Fruit fly (Drosophila melanogaster) whole organism, embryonic: Measurements from ENCODE around the gene CG10602.
A peak's percentile ranks its signal among the peaks of the same experiment; 100 is the strongest.

ENCODE experiments used
- Atf6 ChIP-seq: fragments of 200-800 bp; sonication (Bioruptor generic); IDR thresholded peaks from 2 replicates; pipeline ENCODE4 v1.3.6; 2022; ENCODE audit warnings: missing biosample characterization, missing genetic modification characterization
- Awh ChIP-seq: fragments of 200-800 bp; sonication (Bioruptor generic); IDR thresholded peaks from 2 replicates; pipeline ENCODE4, ENCODE4 v1.3.6; 2022; ENCODE audit warnings: missing biosample characterization, missing genetic modification characterization
- CG10147 ChIP-seq: fragments of 200-800 bp; sonication (Bioruptor generic); optimal IDR thresholded peaks from 2 replicates; lab custom pipeline; 2019; ENCODE audit warnings: missing biosample characterization, mild to moderate bottlenecking, missing genetic modification characterization, moderate library complexity
- CG10543 ChIP-seq: fragments of 200-800 bp; sonication (Bioruptor generic); optimal IDR thresholded peaks from 3 replicates; lab custom pipeline; 2017; ENCODE audit warnings: missing biosample characterization, mild to moderate bottlenecking, missing genetic modification characterization, moderate library complexity
- CG11093 ChIP-seq: fragments of 200-800 bp; sonication (Bioruptor generic); IDR thresholded peaks from 3 replicates; pipeline ENCODE4 v1.3.6; 2022; ENCODE audit warnings: missing biosample characterization, missing genetic modification characterization
- CG12219 ChIP-seq: fragments of 200-800 bp; sonication (Bioruptor generic); optimal IDR thresholded peaks from 3 replicates; lab custom pipeline; 2018; ENCODE audit warnings: missing biosample characterization, mild to moderate bottlenecking, missing genetic modification characterization
- CG12299 ChIP-seq: fragments of 200-800 bp; sonication (Bioruptor generic); optimal IDR thresholded peaks from 2 replicates; lab custom pipeline; 2018; ENCODE audit warnings: missing biosample characterization, mild to moderate bottlenecking, missing genetic modification characterization
- CG13894 ChIP-seq: fragments of 200-800 bp; sonication (Bioruptor generic); optimal IDR thresholded peaks from 3 replicates; lab custom pipeline; 2018; ENCODE audit warnings: missing biosample characterization, mild to moderate bottlenecking, missing genetic modification characterization, moderate library complexity
- CG14441 ChIP-seq: fragments of 200-800 bp; sonication (Bioruptor generic); IDR thresholded peaks from 2 replicates; pipeline ENCODE4 v1.3.6; 2022; ENCODE audit warnings: missing biosample characterization, missing genetic modification characterization
- CG15011 ChIP-seq: fragments of 200-800 bp; sonication (Bioruptor generic); optimal IDR thresholded peaks from 3 replicates; lab custom pipeline; 2018; ENCODE audit warnings: missing biosample characterization, mild to moderate bottlenecking, missing genetic modification characterization
- CG15073 ChIP-seq: fragments of 200-800 bp; sonication (Bioruptor generic); optimal IDR thresholded peaks from 2 replicates; lab custom pipeline; 2016; ENCODE audit warnings: missing biosample characterization, missing genetic modification characterization
- CG15601 ChIP-seq: fragments of 200-800 bp; sonication (Bioruptor generic); optimal IDR thresholded peaks from 3 replicates; lab custom pipeline; 2019; ENCODE audit warnings: missing biosample characterization, mild to moderate bottlenecking, missing genetic modification characterization, moderate library complexity
- CG1602 ChIP-seq: fragments of 200-800 bp; sonication (Bioruptor generic); optimal IDR thresholded peaks from 3 replicates; lab custom pipeline; 2016; ENCODE audit warnings: missing biosample characterization, missing genetic modification characterization
- CG16779 ChIP-seq: fragments of 200-800 bp; sonication (Bioruptor generic); IDR thresholded peaks from 2 replicates; pipeline ENCODE4 v1.3.6; 2022; ENCODE audit warnings: missing biosample characterization, missing genetic modification characterization
- CG17912 ChIP-seq: fragments of 200-800 bp; sonication (Bioruptor generic); optimal IDR thresholded peaks from 2 replicates; lab custom pipeline; 2018; ENCODE audit warnings: missing biosample characterization, mild to moderate bottlenecking, missing genetic modification characterization
- CG18011 ChIP-seq: fragments of 200-800 bp; sonication (Bioruptor generic); optimal IDR thresholded peaks from 2 replicates; lab custom pipeline; 2017; ENCODE audit warnings: missing biosample characterization, missing genetic modification characterization, mild to moderate bottlenecking, moderate library complexity, missing genotype
- CG2202 ChIP-seq: fragments of 200-800 bp; sonication (Bioruptor generic); optimal IDR thresholded peaks from 2 replicates; lab custom pipeline; 2018; ENCODE audit warnings: missing biosample characterization, mild to moderate bottlenecking, missing genetic modification characterization
- CG3065 ChIP-seq: fragments of 200-800 bp; sonication (Bioruptor generic); optimal IDR thresholded peaks from 2 replicates; lab custom pipeline; 2016; ENCODE audit warnings: missing biosample characterization, missing genetic modification characterization
- CG3407 ChIP-seq: fragments of 200-800 bp; sonication (Bioruptor generic); optimal IDR thresholded peaks from 2 replicates; lab custom pipeline; 2018; ENCODE audit warnings: missing biosample characterization, mild to moderate bottlenecking, missing genetic modification characterization
- CG34376 ChIP-seq: fragments of 200-800 bp; sonication (Bioruptor generic); optimal IDR thresholded peaks from 2 replicates; lab custom pipeline; 2018; ENCODE audit warnings: missing biosample characterization, mild to moderate bottlenecking, missing genetic modification characterization
- CG3838 ChIP-seq: fragments of 200-800 bp; sonication (Bioruptor generic); optimal IDR thresholded peaks from 3 replicates; lab custom pipeline; 2016; ENCODE audit warnings: missing biosample characterization, missing genetic modification characterization
- CG4730 ChIP-seq: fragments of 200-800 bp; sonication (Bioruptor generic); IDR thresholded peaks from 2 replicates; pipeline ENCODE4 v1.3.6; 2022; ENCODE audit warnings: missing biosample characterization, missing genetic modification characterization
- CG7271 ChIP-seq: fragments of 200-800 bp; sonication (Bioruptor generic); optimal IDR thresholded peaks from 2 replicates; lab custom pipeline; 2018; ENCODE audit warnings: missing biosample characterization, mild to moderate bottlenecking, missing genetic modification characterization, moderate library complexity
- CG7357 ChIP-seq: fragments of 200-800 bp; sonication (Bioruptor generic); IDR thresholded peaks from 3 replicates; pipeline ENCODE4 v1.3.6; 2022; ENCODE audit warnings: missing biosample characterization, missing genetic modification characterization
- CG7839 ChIP-seq: fragments of 200-800 bp; sonication (Bioruptor generic); optimal IDR thresholded peaks from 3 replicates; lab custom pipeline; 2018; ENCODE audit warnings: missing biosample characterization, mild to moderate bottlenecking, missing genetic modification characterization, moderate library complexity
- CG8281 ChIP-seq: fragments of 200-800 bp; sonication (Bioruptor generic); optimal IDR thresholded peaks from 2 replicates; lab custom pipeline; 2018; ENCODE audit warnings: missing biosample characterization, mild to moderate bottlenecking, missing genetic modification characterization, moderate library complexity
- D ChIP-seq, 2 experiments: fragments of 200-800 bp in 1 of 2; fragments of >200 bp in 1 of 2; sonication (Bioruptor generic) in 1 of 2; optimal IDR thresholded peaks; 2 replicates in 1 of 2; 3 replicates in 1 of 2; lab custom pipeline; 2017; ENCODE audit warnings: mild to moderate bottlenecking in 1 of 2, missing biosample characterization in 1 of 2, missing genetic modification characterization in 1 of 2, missing genetic modification reagents in 1 of 2
- Doc3 ChIP-seq: fragments of 200-800 bp; sonication (Bioruptor generic); IDR thresholded peaks from 3 replicates; pipeline ENCODE4 v1.3.6; 2022; ENCODE audit warnings: missing biosample characterization, missing genetic modification characterization; ENCODE audit not compliant: partially characterized antibody
- Drgx ChIP-seq: fragments of 200-800 bp; sonication (Bioruptor generic); IDR thresholded peaks from 2 replicates; pipeline ENCODE4 v1.3.6; 2022; ENCODE audit warnings: missing biosample characterization, missing genetic modification characterization
- Hsf ChIP-seq: fragments of 200-800 bp; sonication (Bioruptor generic); optimal IDR thresholded peaks from 3 replicates; lab custom pipeline; 2016; ENCODE audit warnings: missing biosample characterization, missing genetic modification characterization
- NfI ChIP-seq: fragments of 200-800 bp; sonication (Bioruptor generic); optimal IDR thresholded peaks from 3 replicates; lab custom pipeline; 2018; ENCODE audit warnings: missing biosample characterization, mild to moderate bottlenecking, missing genetic modification characterization, moderate library complexity
- Oli ChIP-seq: fragments of 200-800 bp; sonication (Bioruptor generic); optimal IDR thresholded peaks from 2 replicates; lab custom pipeline; 2018; ENCODE audit warnings: missing biosample characterization, mild to moderate bottlenecking, missing genetic modification characterization, moderate library complexity
- Spps ChIP-seq: fragments of 200-800 bp; sonication (Bioruptor generic); optimal IDR thresholded peaks from 2 replicates; lab custom pipeline; 2018; ENCODE audit warnings: missing biosample characterization, mild to moderate bottlenecking, missing genetic modification characterization
- TFAM ChIP-seq: fragments of 200-800 bp; sonication (Bioruptor generic); optimal IDR thresholded peaks from 2 replicates; lab custom pipeline; 2017; ENCODE audit warnings: missing biosample characterization, missing genetic modification characterization, inconsistent platforms
- Tbp ChIP-seq: fragments of >200 bp; optimal IDR thresholded peaks from 2 replicates; lab custom pipeline; 2018; ENCODE audit warnings: missing biosample characterization, missing genetic modification characterization
- Vsx1 ChIP-seq: fragments of 200-800 bp; sonication (Bioruptor generic); optimal IDR thresholded peaks from 2 replicates; lab custom pipeline; 2017; ENCODE audit warnings: missing biosample characterization, mild to moderate bottlenecking, missing genetic modification characterization, missing genetic modification reagents
- abd-A ChIP-seq: fragments of 200-800 bp; sonication (Bioruptor generic); optimal IDR thresholded peaks from 3 replicates; lab custom pipeline; 2019; ENCODE audit warnings: missing biosample characterization, mild to moderate bottlenecking, missing genetic modification characterization, moderate library complexity
- amos ChIP-seq: fragments of 200-800 bp; sonication (Bioruptor generic); IDR thresholded peaks from 2 replicates; pipeline ENCODE4 v1.3.6; 2022; ENCODE audit warnings: missing biosample characterization, missing genetic modification characterization; ENCODE audit not compliant: partially characterized antibody
- ash1 ChIP-seq: fragments of 200-800 bp; sonication (Bioruptor generic); optimal IDR thresholded peaks from 2 replicates; lab custom pipeline; 2018; ENCODE audit warnings: missing biosample characterization, mild to moderate bottlenecking, missing genetic modification characterization
- en ChIP-seq: fragments of 200-800 bp; sonication (Bioruptor generic); optimal IDR thresholded peaks from 2 replicates; lab custom pipeline; 2016; ENCODE audit warnings: missing biosample characterization, missing genetic modification characterization
- fu2 ChIP-seq: fragments of 200-800 bp; sonication (Bioruptor generic); optimal IDR thresholded peaks from 2 replicates; lab custom pipeline; 2016; ENCODE audit warnings: missing biosample characterization, missing genetic modification characterization
- h ChIP-seq: fragments of >200 bp; optimal IDR thresholded peaks from 2 replicates; lab custom pipeline; 2017
- jing ChIP-seq: fragments of 200-800 bp; sonication (Bioruptor generic); optimal IDR thresholded peaks from 2 replicates; lab custom pipeline; 2018; ENCODE audit warnings: missing biosample characterization, mild to moderate bottlenecking, missing genetic modification characterization
- mirr ChIP-seq: fragments of 200-800 bp; sonication (Bioruptor generic); optimal IDR thresholded peaks from 3 replicates; lab custom pipeline; 2018; ENCODE audit warnings: missing biosample characterization, mild to moderate bottlenecking, missing genetic modification characterization
- mld ChIP-seq: fragments of 200-800 bp; sonication (Bioruptor generic); IDR thresholded peaks from 3 replicates; pipeline ENCODE4 v1.3.6; 2022; ENCODE audit warnings: missing biosample characterization, missing genetic modification characterization; ENCODE audit not compliant: partially characterized antibody
- odd ChIP-seq: fragments of 200-800 bp; sonication (Bioruptor generic); optimal IDR thresholded peaks from 2 replicates; lab custom pipeline; 2017; ENCODE audit warnings: missing biosample characterization, mild to moderate bottlenecking, missing genetic modification characterization
- rib ChIP-seq: fragments of 200-800 bp; sonication (Bioruptor generic); IDR thresholded peaks from 2 replicates; pipeline ENCODE4 v1.3.6; 2022; ENCODE audit warnings: missing biosample characterization, missing genetic modification characterization
- shn ChIP-seq: fragments of 200-800 bp; sonication (Bioruptor generic); optimal IDR thresholded peaks from 3 replicates; lab custom pipeline; 2016; ENCODE audit warnings: missing biosample characterization, missing genetic modification characterization
- so ChIP-seq: fragments of 200-800 bp; sonication (Bioruptor generic); IDR thresholded peaks from 3 replicates; pipeline ENCODE4 v1.3.6; 2022; ENCODE audit warnings: missing biosample characterization, missing genetic modification characterization
- vvl ChIP-seq: fragments of 200-800 bp; sonication (Bioruptor generic); IDR thresholded peaks from 2 replicates; pipeline ENCODE4 v1.3.6; 2022; ENCODE audit warnings: missing biosample characterization, missing genetic modification characterization

CG10602 gene

dm6 chr2L:18823243-18823803, 35.7 kb downstream of the CG10602 start, which contains the start of gene Ugt36D1 (continued):
- TF ChIP-seq D (optimal IDR thresholded peaks at IDR 0.05; lab: Kevin White, UChicago): no peak
- TF ChIP-seq D (GFP tag; optimal IDR thresholded peaks at IDR 0.05; lab: Kevin White, UChicago): no peak
- no peak for TF ChIP-seq CG16779 (GFP tag; lab: Robert Waterston, UW)
- no peak for TF ChIP-seq CG17912 (GFP tag; lab: Kevin White, UChicago)
- TF ChIP-seq CG18011 (GFP tag; lab: Kevin White, UChicago): no peak
- TF ChIP-seq Awh (GFP tag; lab: Robert Waterston, UW): no peak
- no peak for TF ChIP-seq en (GFP tag; lab: Kevin White, UChicago)
- no peak for TF ChIP-seq CG15011 (GFP tag; lab: Kevin White, UChicago)
- TF ChIP-seq odd (GFP tag; lab: Kevin White, UChicago): no peak
- no peak for TF ChIP-seq CG7271 (tag; lab: Kevin White, UChicago)
- no peak for TF ChIP-seq CG14441 (GFP tag; lab: Robert Waterston, UW)
- no peak for TF ChIP-seq CG15601 (tag; lab: Kevin White, UChicago)
- no peak for TF ChIP-seq h (lab: Kevin White, UChicago)
- 0 out of 2 replicates have a peak, but pooled peaks have one; percentile 37 for TF ChIP-seq vvl (GFP tag; lab: Robert Waterston, UW)
- no peak for TF ChIP-seq Tbp (GFP tag; lab: Kevin White, UChicago)
- TF ChIP-seq Oli (tag; lab: Kevin White, UChicago): no peak
- TF ChIP-seq fu2: no peak
- no peak for TF ChIP-seq CG13894 (tag; lab: Kevin White, UChicago)
- no peak for TF ChIP-seq CG3065 (GFP tag; lab: Kevin White, UChicago)
- TF ChIP-seq CG34376 (GFP tag; lab: Kevin White, UChicago): no peak
- peak; percentile 41; the same call in 1 of the 2 replicates for TF ChIP-seq amos (GFP tag; lab: Robert Waterston, UW)
- TF ChIP-seq CG15073: no peak
- TF ChIP-seq CG3838: no peak
- TF ChIP-seq shn (GFP tag; lab: Kevin White, UChicago): no peak
- no peak for TF ChIP-seq Drgx (GFP tag; lab: Robert Waterston, UW)
- no peak for TF ChIP-seq CG7839 (tag; lab: Kevin White, UChicago)
- peak; percentile 28 for TF ChIP-seq CG10147 (GFP tag; lab: Kevin White, UChicago)
- TF ChIP-seq TFAM (GFP tag; lab: Kevin White, UChicago): no peak
- no peak for TF ChIP-seq Spps
- no peak for TF ChIP-seq CG12219 (GFP tag; lab: Kevin White, UChicago)
- TF ChIP-seq CG10543: peak; percentile 17
- TF ChIP-seq CG4730: no peak
- no peak for TF ChIP-seq CG7357 (GFP tag; lab: Robert Waterston, UW)
- peak; percentile 9 for TF ChIP-seq mirr (GFP tag; lab: Kevin White, UChicago)
- TF ChIP-seq Hsf: no peak
- 0 out of 3 replicates have a peak, but pooled peaks have one; percentile 51 for TF ChIP-seq so (GFP tag; lab: Robert Waterston, UW)
- no peak for TF ChIP-seq CG3407 (GFP tag; lab: Kevin White, UChicago)
- TF ChIP-seq CG12299 (tag; lab: Kevin White, UChicago): no peak
- TF ChIP-seq CG8281: no peak
- TF ChIP-seq rib (GFP tag; lab: Robert Waterston, UW): 0 out of 2 replicates have a peak, but pooled peaks have one; percentile 26
- no peak for TF ChIP-seq CG11093 (GFP tag; lab: Robert Waterston, UW)
- no peak for TF ChIP-seq jing (GFP tag; lab: Kevin White, UChicago)
- peak; percentile 39 for TF ChIP-seq NfI
- TF ChIP-seq CG2202 (tag; lab: Kevin White, UChicago): no peak
- no peak for TF ChIP-seq CG1602 (GFP tag; lab: Kevin White, UChicago)
- TF ChIP-seq Vsx1 (GFP tag; lab: Kevin White, UChicago): no peak
- TF ChIP-seq Atf6 (GFP tag; lab: Robert Waterston, UW): 0 out of 2 replicates have a peak, but pooled peaks have one; percentile 12
- TF ChIP-seq ash1: no peak
- no peak for TF ChIP-seq Doc3 (GFP tag; lab: Robert Waterston, UW)
- TF ChIP-seq abd-A (tag; lab: Kevin White, UChicago): peak; percentile 18
- TF ChIP-seq mld (GFP tag; lab: Robert Waterston, UW): 0 out of 3 replicates have a peak, but pooled peaks have one; percentile 48
